Fruit fly (Drosophila melanogaster): Measurements from ENCODE around the gene CG8519.

Gene CG8519

DNA sequence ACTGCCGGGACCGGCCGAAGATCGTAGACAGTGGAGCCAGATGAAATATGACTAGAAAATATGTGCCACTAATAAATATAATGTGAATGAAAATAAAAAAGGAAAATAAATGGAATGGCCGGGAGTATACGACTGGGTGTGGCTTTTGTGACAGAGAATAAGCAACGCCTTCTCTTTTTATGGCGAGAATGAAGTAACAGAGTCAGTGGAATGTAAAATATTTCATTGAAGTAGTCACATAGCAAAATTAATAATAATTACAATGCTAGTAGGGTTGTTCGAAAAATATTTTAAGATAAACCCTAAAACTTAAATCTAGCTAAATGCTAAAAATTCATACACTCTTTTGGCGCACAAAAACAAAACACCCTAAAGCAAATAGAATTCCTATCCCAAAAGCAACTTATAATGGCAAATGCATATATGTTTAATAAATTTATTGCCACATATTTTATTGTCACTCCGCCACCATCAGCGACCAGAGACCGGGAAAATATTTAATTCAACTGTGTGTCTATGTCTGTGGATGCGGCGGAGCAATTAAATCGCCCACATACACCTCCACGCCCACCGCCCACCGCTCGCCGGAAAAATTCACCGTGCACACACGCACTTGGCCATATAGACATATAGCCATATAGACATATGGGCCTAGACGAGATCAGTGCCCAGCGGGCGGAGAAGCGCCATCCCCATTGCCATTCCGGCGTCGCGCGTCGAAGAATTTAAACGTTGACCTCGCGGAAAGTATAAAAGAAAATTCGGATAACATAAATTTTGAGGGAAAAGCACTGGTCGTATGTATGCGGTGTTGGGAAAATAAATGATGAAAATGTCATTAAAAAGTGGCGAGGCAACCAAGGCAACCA is 2.3 kb downstream of the CG8519 start (continued):
- TF ChIP-seq CG32532 (GFP tag; IDR thresholded peaks at IDR 0.05) (0 out of 2 replicates have a peak, but pooled peaks have one; percentile 12), esg (GFP tag; conservative IDR thresholded peaks at IDR 0.05) (peak; percentile 11; the same call in 1 of the 2 replicates), CG13424 (tag; optimal IDR thresholded peaks at IDR 0.05) (peak; percentile 51), danr (GFP tag; IDR thresholded peaks at IDR 0.05) (0 out of 2 replicates have a peak, but pooled peaks have one; percentile 41), CG17829 (tag; optimal IDR thresholded peaks at IDR 0.05) (no peak), abd-A (tag; optimal IDR thresholded peaks at IDR 0.05) (peak; percentile 0), al (GFP tag; IDR thresholded peaks at IDR 0.05) (0 out of 2 replicates have a peak, but pooled peaks have one; percentile 20), sug (tag; optimal IDR thresholded peaks at IDR 0.05) (peak; percentile 11), lmd (GFP tag; IDR thresholded peaks at IDR 0.05) (peak; percentile 49; the same call in 1 of the 2 replicates), ftz-f1 (GFP tag; optimal IDR thresholded peaks at IDR 0.05) (peak; percentile 81), wdn (GFP tag; IDR thresholded peaks at IDR 0.05) (no peak), CG6689 (GFP tag; IDR thresholded peaks at IDR 0.05) (peak; percentile 36; the same call in 1 of the 2 replicates), bsh (GFP tag; optimal IDR thresholded peaks at IDR 0.05) (no peak), Fer3 (tag; optimal IDR thresholded peaks at IDR 0.05) (peak; percentile 30), Sox102F (GFP tag; optimal IDR thresholded peaks at IDR 0.05) (peak; percentile 53), CG7839 (tag; optimal IDR thresholded peaks at IDR 0.05) (peak; percentile 32), CG12155 (GFP tag; optimal IDR thresholded peaks at IDR 0.05) (no peak), fd96Cb (tag; optimal IDR thresholded peaks at IDR 0.05) (no peak), CG12769 (tag; optimal IDR thresholded peaks at IDR 0.05) (peak; percentile 71), Sox100B (GFP tag; optimal IDR thresholded peaks at IDR 0.05) (peak; percentile 4), CG4617 (GFP tag; optimal IDR thresholded peaks at IDR 0.05; ENCODE audit: borderline replicate concordance) (no peak), Poxn (GFP tag; IDR thresholded peaks at IDR 0.05) (no peak), nmo (GFP tag; optimal IDR thresholded peaks at IDR 0.05) (no peak), CG17328 (GFP tag; IDR thresholded peaks at IDR 0.05) (no peak), bowl (GFP tag; IDR thresholded peaks at IDR 0.05) (no peak), inv (GFP tag; IDR thresholded peaks at IDR 0.05; ENCODE audit: partially characterized antibody) (no peak), CG10543 (GFP tag; optimal IDR thresholded peaks at IDR 0.05) (peak; percentile 74), Med (GFP tag) (peak; percentile 63), pnt (GFP tag; optimal IDR thresholded peaks at IDR 0.05) (no peak), Meics (GFP tag; optimal IDR thresholded peaks at IDR 0.05) (peak; percentile 21), CoRest (tag; optimal IDR thresholded peaks at IDR 0.05) (peak; percentile 35), cwo (GFP tag; optimal IDR thresholded peaks at IDR 0.05) (peak; percentile 10), luna (GFP tag; optimal IDR thresholded peaks at IDR 0.05) (no peak), gem (tag; optimal IDR thresholded peaks at IDR 0.05) (peak; percentile 48), dimm (GFP tag; IDR thresholded peaks at IDR 0.05) (no peak), sr (GFP tag; IDR thresholded peaks at IDR 0.05) (peak; percentile 99), tgo (GFP tag; IDR thresholded peaks at IDR 0.05) (0 out of 3 replicates have a peak, but pooled peaks have one; percentile 30), pho (GFP tag; optimal IDR thresholded peaks at IDR 0.05) (peak; percentile 8), row (GFP tag; IDR thresholded peaks at IDR 0.05) (peak; percentile 39; the same call in 2 of the 3 replicates), sens (GFP tag) (peak; percentile 47), CG17359 (tag; optimal IDR thresholded peaks at IDR 0.05) (peak; percentile 20), crol (GFP tag; IDR thresholded peaks at IDR 0.05) (0 out of 2 replicates have a peak, but pooled peaks have one; percentile 19), stc (GFP tag; IDR thresholded peaks at IDR 0.05) (0 out of 2 replicates have a peak, but pooled peaks have one; percentile 35), CG14860 (GFP tag; IDR thresholded peaks at IDR 0.05; ENCODE audit: partially characterized antibody) (no peak), dysf (GFP tag; IDR thresholded peaks at IDR 0.05) (peak; percentile 55; the same call in 1 of the 3 replicates), Gug (GFP tag; IDR thresholded peaks at IDR 0.05) (0 out of 4 replicates have a peak, but pooled peaks have one; percentile 22), CG9817 (tag; optimal IDR thresholded peaks at IDR 0.05) (peak; percentile 19), ranshi (GFP tag; IDR thresholded peaks at IDR 0.05) (peak; percentile 34; the same call in 1 of the 2 replicates)

Measured in whole organism, embryonic.